Worm (Caenorhabditis elegans) whole organism, L4 larva: ENCODE measurements around the gene R01H2.4.

Source experiments
- F37D6.2 ChIP-seq: sonication (generic microtip); optimal IDR thresholded peaks from 2 replicates; lab custom pipeline; 2016; ENCODE audit warnings: mild to moderate bottlenecking, missing genetic modification characterization, missing compliant biosample characterization
- F44E2.7 ChIP-seq: fragments of 200-800 bp; sonication (Bioruptor generic); IDR thresholded peaks from 2 replicates; pipeline ENCODE4 v2.1.2; 2022; ENCODE audit warnings: missing genetic modification characterization, missing compliant biosample characterization
- F49E8.2 ChIP-seq: sonication (generic microtip); optimal IDR thresholded peaks from 2 replicates; lab custom pipeline; 2016; ENCODE audit warnings: missing compliant biosample characterization, mild to moderate bottlenecking, missing genetic modification characterization, borderline replicate concordance
- R02D3.7 ChIP-seq: fragments of 150-350 bp; sonication (generic microtip); optimal IDR thresholded peaks from 3 replicates; lab custom pipeline; 2014; ENCODE audit warnings: missing biosample characterization, missing genetic modification characterization
- Y5F2A.4 ChIP-seq: fragments of 200-800 bp; sonication (Bioruptor generic); optimal IDR thresholded peaks from 2 replicates; lab custom pipeline; 2018; ENCODE audit warnings: mild to moderate bottlenecking, missing genetic modification characterization, missing compliant biosample characterization
- Y75B8A.6 ChIP-seq: fragments of 200-800 bp; sonication (Bioruptor generic); IDR thresholded peaks from 2 replicates; pipeline ENCODE4 v1.3.6; 2022; ENCODE audit warnings: missing genetic modification reagents, missing genetic modification characterization, missing compliant biosample characterization
- aha-1 ChIP-seq: fragments of 150-350 bp; peaks from one replicate; lab custom pipeline; 2014; ENCODE audit warnings: missing biosample characterization, missing genetic modification characterization
- ceh-32 ChIP-seq: sonication (generic microtip); optimal IDR thresholded peaks from 2 replicates; lab custom pipeline; 2016; ENCODE audit warnings: mild to moderate bottlenecking, missing genetic modification characterization, missing compliant biosample characterization; ENCODE audit not compliant: poor library complexity
- daf-12 ChIP-seq: fragments of 150-350 bp; optimal IDR thresholded peaks from 2 replicates; lab custom pipeline; 2014; ENCODE audit warnings: missing biosample characterization, missing genetic modification reagents, missing genetic modification characterization
- daf-16 ChIP-seq, 3 experiments: sonication (generic microtip); optimal IDR thresholded peaks; 2 replicates each; lab custom pipeline; 2016 to 2017; ENCODE audit warnings: missing genetic modification characterization in 3 of 3, missing genetic modification reagents in 3 of 3, mild to moderate bottlenecking in 2 of 3, missing compliant biosample characterization in 2 of 3, missing biosample characterization in 1 of 3, moderate library complexity in 1 of 3
- daf-8 ChIP-seq: fragments of 200-800 bp; sonication (Bioruptor generic); IDR thresholded peaks from 2 replicates; pipeline ENCODE4 v1.3.6; 2022; ENCODE audit warnings: missing genetic modification characterization, missing compliant biosample characterization
- dmd-6 ChIP-seq: fragments of 200-800 bp; sonication (Bioruptor generic); IDR thresholded peaks from 2 replicates; pipeline ENCODE4 v1.3.6; 2022; ENCODE audit warnings: missing genetic modification reagents, missing genetic modification characterization, missing compliant biosample characterization
- dpl-1 ChIP-seq: fragments of 150-350 bp; optimal IDR thresholded peaks from 2 replicates; lab custom pipeline; 2014; ENCODE audit warnings: missing biosample characterization, missing genetic modification reagents, missing genetic modification characterization
- egl-43 ChIP-seq: fragments of 200-800 bp; sonication (Bioruptor generic); IDR thresholded peaks from 2 replicates; pipeline ENCODE4 v1.3.6; 2022; ENCODE audit warnings: missing genetic modification reagents, missing genetic modification characterization, missing compliant biosample characterization
- gei-8 ChIP-seq: fragments of 200-800 bp; sonication (Bioruptor generic); optimal IDR thresholded peaks from 2 replicates; lab custom pipeline; 2018; ENCODE audit warnings: mild to moderate bottlenecking, missing genetic modification characterization, missing compliant biosample characterization
- hlh-11 ChIP-seq: fragments of 200-800 bp; sonication (Bioruptor generic); optimal IDR thresholded peaks from 2 replicates; lab custom pipeline; 2018; ENCODE audit warnings: mild to moderate bottlenecking, missing genetic modification characterization, missing compliant biosample characterization
- hmg-1.1 ChIP-seq: fragments of 200-800 bp; sonication (Bioruptor generic); IDR thresholded peaks from 2 replicates; pipeline ENCODE4 v1.3.6; 2022; ENCODE audit warnings: missing genetic modification reagents, missing genetic modification characterization, missing compliant biosample characterization
- lim-7 ChIP-seq: fragments of 200-800 bp; sonication (Bioruptor generic); IDR thresholded peaks from 2 replicates; pipeline ENCODE4 v1.3.6; 2022; ENCODE audit warnings: missing genetic modification characterization, missing compliant biosample characterization
- lin-13 ChIP-seq: fragments of 150-350 bp; optimal IDR thresholded peaks from 2 replicates; lab custom pipeline; 2014; ENCODE audit warnings: missing biosample characterization, missing genetic modification reagents, missing genetic modification characterization
- lin-29 ChIP-seq: fragments of 200-800 bp; sonication (Bioruptor generic); IDR thresholded peaks from 2 replicates; pipeline ENCODE4 v1.3.6; 2022; ENCODE audit warnings: missing genetic modification reagents, missing genetic modification characterization, missing compliant biosample characterization
- lin-39 ChIP-seq: fragments of 150-350 bp; optimal IDR thresholded peaks from 2 replicates; lab custom pipeline; 2014; ENCODE audit warnings: missing biosample characterization, missing genetic modification reagents, missing genetic modification characterization
- lsy-2 ChIP-seq, 2 experiments: fragments of 150-350 bp in 1 of 2; sonication (generic microtip) in 1 of 2; optimal IDR thresholded peaks; 2 replicates each; lab custom pipeline; 2014 to 2017; ENCODE audit warnings: missing biosample characterization in 2 of 2, missing genetic modification characterization in 2 of 2
- madf-9 ChIP-seq: fragments of 200-800 bp; sonication (Bioruptor generic); conservative IDR thresholded peaks from 2 replicates; pipeline ENCODE4 v1.3.6; 2022; ENCODE audit warnings: missing genetic modification reagents, missing genetic modification characterization, missing compliant biosample characterization
- mdl-1 ChIP-seq, 2 experiments: fragments of 150-350 bp in 1 of 2; sonication (generic microtip) in 1 of 2; optimal IDR thresholded peaks; 2 replicates each; lab custom pipeline; 2014 to 2017; ENCODE audit warnings: missing biosample characterization in 2 of 2, missing genetic modification characterization in 2 of 2
- mes-2 ChIP-seq: sonication (generic microtip); optimal IDR thresholded peaks from 2 replicates; lab custom pipeline; 2016; ENCODE audit warnings: missing genotype, mild to moderate bottlenecking, missing genetic modification characterization, missing compliant biosample characterization; ENCODE audit not compliant: poor library complexity, severe bottlenecking
- mxl-3 ChIP-seq: fragments of 200-800 bp; sonication (Bioruptor generic); optimal IDR thresholded peaks from 2 replicates; lab custom pipeline; 2018; ENCODE audit warnings: mild to moderate bottlenecking, missing genetic modification characterization, missing compliant biosample characterization
- nhr-10 ChIP-seq: fragments of 150-350 bp; optimal IDR thresholded peaks from 2 replicates; lab custom pipeline; 2014; ENCODE audit warnings: missing biosample characterization, missing genetic modification characterization
- nhr-11 ChIP-seq: fragments of 150-350 bp; optimal IDR thresholded peaks from 2 replicates; lab custom pipeline; 2014; ENCODE audit warnings: missing biosample characterization, missing genetic modification characterization
- nhr-237 ChIP-seq: sonication (generic microtip); optimal IDR thresholded peaks from 2 replicates; lab custom pipeline; 2017; ENCODE audit warnings: missing biosample characterization, missing genetic modification characterization
- nhr-28 ChIP-seq: fragments of 150-350 bp; optimal IDR thresholded peaks from 2 replicates; lab custom pipeline; 2014; ENCODE audit warnings: missing biosample characterization, missing genetic modification characterization
- nhr-42 ChIP-seq: fragments of 200-800 bp; sonication (Bioruptor generic); IDR thresholded peaks from 2 replicates; pipeline ENCODE4 v1.3.6; 2022; ENCODE audit warnings: missing genetic modification characterization, missing compliant biosample characterization
- nhr-6 ChIP-seq: fragments of 150-350 bp; optimal IDR thresholded peaks from 2 replicates; lab custom pipeline; 2014; ENCODE audit warnings: missing biosample characterization, missing genetic modification characterization
- nhr-76 ChIP-seq: fragments of 150-350 bp; optimal IDR thresholded peaks from 2 replicates; lab custom pipeline; 2014; ENCODE audit warnings: missing biosample characterization, missing genetic modification characterization
- nhr-77 ChIP-seq: fragments of 150-350 bp; optimal IDR thresholded peaks from 2 replicates; lab custom pipeline; 2014; ENCODE audit warnings: missing biosample characterization, missing genetic modification characterization
- rbr-2 ChIP-seq: sonication (generic microtip); optimal IDR thresholded peaks from 2 replicates; lab custom pipeline; 2016; ENCODE audit warnings: missing genotype, missing genetic modification characterization, missing compliant biosample characterization
- sdz-12 ChIP-seq: fragments of 200-800 bp; sonication (Bioruptor generic); optimal IDR thresholded peaks from 2 replicates; lab custom pipeline; 2018; ENCODE audit warnings: mild to moderate bottlenecking, missing genetic modification characterization, missing compliant biosample characterization
- set-16 ChIP-seq: fragments of 200-800 bp; sonication (Bioruptor generic); IDR thresholded peaks from 2 replicates; pipeline ENCODE4 v1.3.6; 2022; ENCODE audit warnings: missing genetic modification reagents, missing genetic modification characterization, missing compliant biosample characterization
- snpc-1.2 ChIP-seq: fragments of 200-800 bp; sonication (Bioruptor generic); IDR thresholded peaks from 2 replicates; pipeline ENCODE4 v1.3.6; 2022; ENCODE audit warnings: missing genetic modification reagents, missing genetic modification characterization, missing compliant biosample characterization
- snpc-4 ChIP-seq: fragments of 150-350 bp; optimal IDR thresholded peaks from 2 replicates; lab custom pipeline; 2014; ENCODE audit warnings: missing biosample characterization, missing genetic modification characterization
- tra-1 ChIP-seq: fragments of 200-800 bp; sonication (Bioruptor generic); IDR thresholded peaks from 2 replicates; pipeline ENCODE4 v1.3.6; 2022; ENCODE audit warnings: missing genetic modification reagents, missing genetic modification characterization, missing compliant biosample characterization
- unc-130 ChIP-seq: sonication (generic microtip); optimal IDR thresholded peaks from 2 replicates; lab custom pipeline; 2016; ENCODE audit warnings: missing genetic modification reagents, missing genetic modification characterization, missing compliant biosample characterization
- unc-39 ChIP-seq: sonication (generic microtip); optimal IDR thresholded peaks from 2 replicates; lab custom pipeline; 2017; ENCODE audit warnings: missing biosample characterization, missing genetic modification characterization
- unc-62 ChIP-seq, 3 experiments: fragments of 150-350 bp in 1 of 3; sonication (generic microtip); optimal IDR thresholded peaks in 2 of 3; peaks in 1 of 3; 1 replicate in 1 of 3; 2 replicates in 2 of 3; lab custom pipeline; 2014 to 2017; ENCODE audit warnings: missing biosample characterization in 3 of 3, missing genetic modification characterization in 3 of 3, missing genetic modification reagents in 3 of 3, missing genotype in 1 of 3
- zfp-2 ChIP-seq: sonication (generic microtip); optimal IDR thresholded peaks from 2 replicates; lab custom pipeline; 2016; ENCODE audit warnings: mild to moderate bottlenecking, missing genetic modification characterization, missing compliant biosample characterization
- zfp-3 ChIP-seq: fragments of 200-800 bp; sonication (Bioruptor generic); conservative IDR thresholded peaks from 2 replicates; pipeline ENCODE4 v1.3.6; 2022; ENCODE audit warnings: missing genetic modification reagents, missing genetic modification characterization, missing compliant biosample characterization
- zip-11 ChIP-seq: fragments of 200-800 bp; sonication (Bioruptor generic); IDR thresholded peaks from 2 replicates; pipeline ENCODE4 v1.3.6; 2022; ENCODE audit warnings: missing genetic modification characterization, missing compliant biosample characterization
- ztf-11 ChIP-seq: fragments of 150-350 bp; optimal IDR thresholded peaks from 2 replicates; lab custom pipeline; 2014; ENCODE audit warnings: missing biosample characterization, missing genetic modification characterization

Gene R01H2.4

DNA sequence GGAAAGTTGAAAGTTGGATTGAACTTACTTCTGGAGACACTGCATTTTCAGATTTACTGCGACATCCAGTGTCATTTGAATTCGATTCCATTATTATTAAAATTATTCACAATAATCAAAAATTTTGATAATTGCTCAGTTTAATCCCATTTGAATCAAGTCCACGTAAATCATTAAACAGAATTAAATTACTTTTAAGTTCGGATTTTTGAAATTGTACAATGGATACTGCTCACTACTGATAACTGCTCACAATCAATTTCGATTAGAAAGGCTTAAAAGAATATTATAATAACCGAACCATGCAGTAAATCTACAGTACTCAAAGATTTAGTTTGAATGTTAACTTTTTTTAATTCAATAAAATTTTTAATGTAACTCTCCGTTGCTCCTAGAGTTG lies at the start of gene R01H2.4:
R01H2.4 (minus strand) TSS at position 101 of the 400 bp plus-strand sequence.
- TF ChIP-seq egl-43 = no peak
- no peak for TF ChIP-seq mdl-1 (tag; optimal IDR thresholded peaks at IDR 0.05; lab: Kevin White, UChicago)
- TF ChIP-seq mes-2 (tag; lab: Kevin White, UChicago) = no peak
- TF ChIP-seq nhr-6 = no peak
- TF ChIP-seq F37D6.2 (tag; lab: Kevin White, UChicago) = no peak
- TF ChIP-seq daf-8 = no peak
- TF ChIP-seq F49E8.2 (tag; lab: Kevin White, UChicago) = no peak
- no peak for TF ChIP-seq tra-1
- no peak for TF ChIP-seq nhr-42 (GFP tag; lab: Robert Waterston, UW)
- TF ChIP-seq snpc-4 (tag; lab: Kevin White, UChicago) = no peak
- TF ChIP-seq, all 104 proteins: peak for 0

DNA sequence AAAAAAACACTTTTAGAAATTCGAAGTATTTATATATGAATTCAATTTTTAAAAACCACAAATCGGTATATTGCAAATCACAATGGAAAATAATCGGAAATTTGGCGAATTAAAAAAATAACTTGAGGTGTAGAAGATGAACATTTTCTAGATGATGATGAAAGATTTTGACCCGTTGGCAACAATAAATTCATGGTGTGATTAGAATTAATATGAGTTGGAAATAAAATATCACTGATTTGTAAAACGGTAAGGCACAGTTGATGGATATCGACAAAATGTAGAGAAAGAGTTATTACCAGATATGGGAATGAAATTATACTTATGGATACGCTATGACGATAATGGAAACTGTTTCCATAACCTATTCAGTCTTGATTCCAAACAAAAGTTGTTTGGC lies 48.2 kb upstream of the R01H2.4 start:
- TF ChIP-seq nhr-6 (no peak), set-16 (GFP tag; lab: Robert Waterston, UW) (no peak), lin-39 (no peak), unc-62 (GFP tag; optimal IDR thresholded peaks at IDR 0.05 in 1 of 2; lab: Kevin White, UChicago) (peak in 1 of 2 experiments; percentile 91), unc-62 (tag; optimal IDR thresholded peaks at IDR 0.05; lab: Kevin White, UChicago) (no peak), rbr-2 (no peak), mxl-3 (no peak), gei-8 (GFP tag; lab: Kevin White, UChicago) (no peak), daf-16 (GFP tag; optimal IDR thresholded peaks at IDR 0.05; lab: Kevin White, UChicago) (no peak), daf-16 (tag; optimal IDR thresholded peaks at IDR 0.05; lab: Kevin White, UChicago) (no peak)

DNA sequence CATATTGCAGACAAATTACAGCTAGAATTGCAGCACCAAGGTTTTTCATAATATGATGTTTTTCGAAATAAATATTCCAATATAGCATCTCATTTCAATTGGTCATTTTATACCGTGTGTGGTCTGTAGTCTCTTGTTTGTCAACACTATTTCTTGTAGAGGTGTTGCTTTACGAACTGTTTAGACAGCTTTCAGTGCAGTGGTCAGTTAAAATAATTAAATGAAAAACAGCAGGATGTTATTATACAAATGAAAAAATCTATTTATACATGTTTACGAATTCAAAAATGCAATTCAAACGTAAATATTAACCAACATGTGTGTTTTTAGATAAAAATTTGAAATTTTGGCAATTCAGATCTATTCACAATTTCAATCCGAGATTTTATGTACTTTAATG lies 47.7 kb upstream of the R01H2.4 start, which contains the start of gene B0280.7:
B0280.7 (minus strand) TSS at position 101 of the 400 bp plus-strand sequence.
- TF ChIP-seq zip-11 (GFP tag; lab: Robert Waterston, UW) (no peak), unc-130 (no peak), egl-43 (no peak), nhr-77 (tag; lab: Kevin White, UChicago) (no peak), nhr-237 (tag; lab: Kevin White, UChicago) (no peak), nhr-10 (tag; lab: Kevin White, UChicago) (no peak), F37D6.2 (tag; lab: Kevin White, UChicago) (no peak), gei-8 (GFP tag; lab: Kevin White, UChicago) (no peak), ceh-32 (no peak), lin-29 (GFP tag; lab: Robert Waterston, UW) (no peak), hmg-1.1 (GFP tag; lab: Robert Waterston, UW) (no peak), Y75B8A.6 (no peak), nhr-76 (tag; lab: Kevin White, UChicago) (no peak), Y5F2A.4 (GFP tag; lab: Kevin White, UChicago) (no peak), madf-9 (GFP tag; lab: Robert Waterston, UW) (no peak), zfp-3 (GFP tag; lab: Robert Waterston, UW) (no peak), R02D3.7 (tag; lab: Kevin White, UChicago) (no peak)

DNA sequence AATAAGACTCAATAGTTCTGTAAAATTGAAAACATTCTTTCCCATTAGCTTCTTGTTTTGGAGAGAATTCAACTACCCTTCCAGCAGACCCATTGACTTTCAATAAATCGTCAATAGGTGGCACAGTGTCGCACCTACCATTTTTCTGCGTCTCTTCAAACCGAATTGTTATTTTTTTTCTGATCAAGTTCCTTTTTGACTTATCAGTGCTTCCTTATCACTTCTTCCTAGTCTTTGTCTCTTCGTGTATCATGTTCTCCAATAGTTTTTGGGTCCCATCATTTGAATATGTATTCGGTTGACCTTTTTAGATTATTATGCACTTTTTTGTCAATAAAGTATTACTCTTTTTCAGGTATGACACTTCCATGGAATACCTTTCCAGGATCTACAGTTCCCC lies 43.9 kb upstream of the R01H2.4 start, which contains the start of gene odd-1:
odd-1 (plus strand) TSS at position 349 of the 400 bp plus-strand sequence.
- no peak for TF ChIP-seq lim-7 (GFP tag; lab: Robert Waterston, UW)
- no peak for TF ChIP-seq dpl-1 (GFP tag; lab: Kevin White, UChicago)
- no peak for TF ChIP-seq snpc-1.2 (GFP tag; lab: Robert Waterston, UW)
- TF ChIP-seq daf-12 (tag; lab: Kevin White, UChicago) = no peak
- no peak for TF ChIP-seq ceh-32
- peak; percentile 30 for TF ChIP-seq nhr-28
- TF ChIP-seq hlh-11 = peak; percentile 9
- TF ChIP-seq dmd-6 = peak; percentile 24; the same call in 1 of the 2 replicates
- TF ChIP-seq sdz-12 (GFP tag; lab: Kevin White, UChicago) = no peak
- TF ChIP-seq F44E2.7 (GFP tag; lab: Robert Waterston, UW) = no peak
- TF ChIP-seq zfp-2 = no peak
- TF ChIP-seq snpc-4 (tag; lab: Kevin White, UChicago) = no peak
- TF ChIP-seq lsy-2 (tag; optimal IDR thresholded peaks at IDR 0.05; lab: Kevin White, UChicago) = no peak
- TF ChIP-seq aha-1 (tag; lab: Kevin White, UChicago) = peak; percentile 82
- no peak for TF ChIP-seq lin-13
- TF ChIP-seq unc-39 = no peak
- TF ChIP-seq F49E8.2 (tag; lab: Kevin White, UChicago) = no peak
- TF ChIP-seq R02D3.7 (tag; lab: Kevin White, UChicago) = no peak
- TF ChIP-seq ztf-11 (tag; lab: Kevin White, UChicago) = no peak
- TF ChIP-seq nhr-11 = no peak
